Fruit fly (Drosophila melanogaster) whole organism, embryonic: ENCODE data around the gene E2f2.

Experiments
- Adf1 ChIP-seq: fragments of 200-800 bp; sonication (Bioruptor generic); IDR thresholded peaks from 2 replicates; pipeline ENCODE4 v1.3.6; 2022; ENCODE audit warnings: missing biosample characterization, missing genetic modification characterization
- CG10147 ChIP-seq: fragments of 200-800 bp; sonication (Bioruptor generic); optimal IDR thresholded peaks from 2 replicates; lab custom pipeline; 2019; ENCODE audit warnings: missing biosample characterization, mild to moderate bottlenecking, missing genetic modification characterization, moderate library complexity
- CG11456 ChIP-seq: fragments of 200-800 bp; sonication (Bioruptor generic); IDR thresholded peaks from 3 replicates; pipeline ENCODE4 v1.3.6; 2022; ENCODE audit warnings: missing biosample characterization, missing genetic modification characterization
- CG12104 ChIP-seq: fragments of 200-800 bp; sonication (Bioruptor generic); optimal IDR thresholded peaks from 3 replicates; lab custom pipeline; 2016; ENCODE audit warnings: missing biosample characterization, missing genetic modification characterization
- CG12299 ChIP-seq: fragments of 200-800 bp; sonication (Bioruptor generic); optimal IDR thresholded peaks from 2 replicates; lab custom pipeline; 2018; ENCODE audit warnings: missing biosample characterization, mild to moderate bottlenecking, missing genetic modification characterization
- CG12391 ChIP-seq: fragments of 200-800 bp; sonication (Bioruptor generic); optimal IDR thresholded peaks from 3 replicates; lab custom pipeline; 2018; ENCODE audit warnings: missing biosample characterization, mild to moderate bottlenecking, missing genetic modification characterization, moderate library complexity
- CG12769 ChIP-seq: fragments of 200-800 bp; sonication (Bioruptor generic); optimal IDR thresholded peaks from 2 replicates; lab custom pipeline; 2019; ENCODE audit warnings: missing biosample characterization, mild to moderate bottlenecking, missing genetic modification characterization, moderate library complexity
- CG14441 ChIP-seq: fragments of 200-800 bp; sonication (Bioruptor generic); IDR thresholded peaks from 2 replicates; pipeline ENCODE4 v1.3.6; 2022; ENCODE audit warnings: missing biosample characterization, missing genetic modification characterization
- CG15514 ChIP-seq: fragments of 200-800 bp; sonication (Bioruptor generic); optimal IDR thresholded peaks from 3 replicates; lab custom pipeline; 2017; ENCODE audit warnings: missing biosample characterization, missing genetic modification characterization, mild to moderate bottlenecking, moderate library complexity, missing genetic modification reagents
- CG17186 ChIP-seq: fragments of 200-800 bp; sonication (Bioruptor generic); optimal IDR thresholded peaks from 3 replicates; lab custom pipeline; 2017; ENCODE audit warnings: missing biosample characterization, missing genetic modification reagents, missing genetic modification characterization
- CG17328 ChIP-seq: fragments of 200-800 bp; sonication (Bioruptor generic); IDR thresholded peaks from 2 replicates; pipeline ENCODE4 v1.3.6; 2022; ENCODE audit warnings: missing biosample characterization, missing genetic modification characterization
- CG17912 ChIP-seq: fragments of 200-800 bp; sonication (Bioruptor generic); optimal IDR thresholded peaks from 2 replicates; lab custom pipeline; 2018; ENCODE audit warnings: missing biosample characterization, mild to moderate bottlenecking, missing genetic modification characterization
- CG1792 ChIP-seq: fragments of 200-800 bp; sonication (Bioruptor generic); optimal IDR thresholded peaks from 2 replicates; lab custom pipeline; 2016; ENCODE audit warnings: missing biosample characterization, missing genetic modification characterization
- CG31441 ChIP-seq: fragments of 200-800 bp; sonication (Bioruptor generic); IDR thresholded peaks from 2 replicates; pipeline ENCODE4 v1.3.6; 2022; ENCODE audit warnings: missing biosample characterization, missing genetic modification characterization
- CG32767 ChIP-seq: fragments of 200-800 bp; sonication (Bioruptor generic); IDR thresholded peaks from 2 replicates; pipeline ENCODE4 v1.3.6; 2022; ENCODE audit warnings: missing biosample characterization, missing genetic modification characterization
- CG3407 ChIP-seq: fragments of 200-800 bp; sonication (Bioruptor generic); optimal IDR thresholded peaks from 2 replicates; lab custom pipeline; 2018; ENCODE audit warnings: missing biosample characterization, mild to moderate bottlenecking, missing genetic modification characterization
- CG34422 ChIP-seq: fragments of 200-800 bp; sonication (Bioruptor generic); IDR thresholded peaks from 3 replicates; pipeline ENCODE4 v1.3.6; 2022; ENCODE audit warnings: missing biosample characterization, missing genetic modification characterization
- CG43689 ChIP-seq: fragments of 200-800 bp; sonication (Bioruptor generic); IDR thresholded peaks from 2 replicates; pipeline ENCODE4 v1.3.6; 2022; ENCODE audit warnings: missing biosample characterization, missing genetic modification characterization
- CG6654 ChIP-seq: fragments of 200-800 bp; sonication (Bioruptor generic); optimal IDR thresholded peaks from 2 replicates; lab custom pipeline; 2017; ENCODE audit warnings: missing biosample characterization, mild to moderate bottlenecking, missing genetic modification characterization
- CG6813 ChIP-seq: fragments of 200-800 bp; sonication (Bioruptor generic); optimal IDR thresholded peaks from 2 replicates; lab custom pipeline; 2017; ENCODE audit warnings: missing biosample characterization, missing genetic modification characterization, mild to moderate bottlenecking, moderate library complexity, missing genetic modification reagents
- CG9215 ChIP-seq: fragments of 200-800 bp; sonication (Bioruptor generic); IDR thresholded peaks from 2 replicates; pipeline ENCODE4 v1.3.6; 2022; ENCODE audit warnings: missing biosample characterization, missing genetic modification characterization
- CoRest ChIP-seq: fragments of 200-800 bp; sonication (Bioruptor generic); optimal IDR thresholded peaks from 3 replicates; lab custom pipeline; 2018; ENCODE audit warnings: missing biosample characterization, mild to moderate bottlenecking, missing genetic modification characterization, moderate library complexity
- Elba2 ChIP-seq: fragments of 200-800 bp; sonication (Bioruptor generic); optimal IDR thresholded peaks from 3 replicates; lab custom pipeline; 2016; ENCODE audit warnings: missing biosample characterization, missing genetic modification characterization
- H15 ChIP-seq: fragments of 200-800 bp; sonication (Bioruptor generic); IDR thresholded peaks from 3 replicates; pipeline ENCODE4 v1.3.6; 2022; ENCODE audit warnings: missing biosample characterization, missing genetic modification characterization
- Hr78 ChIP-seq, 2 experiments: fragments of 200-800 bp in 1 of 2; fragments of >200 bp in 1 of 2; sonication (Bioruptor generic) in 1 of 2; optimal IDR thresholded peaks; 2 replicates each; lab custom pipeline; 2017 to 2019; ENCODE audit warnings: missing biosample characterization in 2 of 2, missing genetic modification characterization in 2 of 2, mild to moderate bottlenecking in 1 of 2, moderate library complexity in 1 of 2
- MBD-R2 ChIP-seq: fragments of 200-800 bp; sonication (Bioruptor generic); IDR thresholded peaks from 2 replicates; pipeline ENCODE4 v1.3.6; 2022; ENCODE audit warnings: missing biosample characterization, missing genetic modification characterization
- Med ChIP-seq: fragments of 200-800 bp; sonication (Bioruptor generic); peaks from one replicate; lab custom pipeline; 2016; ENCODE audit warnings: missing biosample characterization, missing genetic modification characterization, mild to moderate bottlenecking, inconsistent platforms, moderate library complexity
- NC2β ChIP-seq: fragments of 200-800 bp; sonication (Bioruptor generic); optimal IDR thresholded peaks from 2 replicates; lab custom pipeline; 2016; ENCODE audit warnings: missing biosample characterization, missing genetic modification characterization
- Nf-YB ChIP-seq: fragments of 200-800 bp; sonication (Bioruptor generic); optimal IDR thresholded peaks from 3 replicates; lab custom pipeline; 2019; ENCODE audit warnings: missing biosample characterization, mild to moderate bottlenecking, missing genetic modification characterization, moderate library complexity
- Oaz ChIP-seq: fragments of 200-800 bp; sonication (Bioruptor generic); IDR thresholded peaks from 2 replicates; pipeline ENCODE4 v1.3.6; 2022; ENCODE audit warnings: missing biosample characterization, missing genetic modification characterization
- Trl ChIP-seq, 3 experiments: fragments of >200 bp in 2 of 3; fragments of 200-800 bp in 1 of 3; sonication (Bioruptor generic) in 1 of 3; optimal IDR thresholded peaks; 2 replicates in 1 of 3; 3 replicates in 2 of 3; lab custom pipeline; 2016 to 2017; ENCODE audit warnings: missing biosample characterization in 1 of 3, missing genetic modification characterization in 1 of 3
- Xrp1 ChIP-seq: fragments of 200-800 bp; sonication (Bioruptor generic); IDR thresholded peaks from 2 replicates; pipeline ENCODE4 v1.3.6; 2022; ENCODE audit warnings: missing biosample characterization, missing genetic modification characterization
- abd-A ChIP-seq: fragments of 200-800 bp; sonication (Bioruptor generic); optimal IDR thresholded peaks from 3 replicates; lab custom pipeline; 2019; ENCODE audit warnings: missing biosample characterization, mild to moderate bottlenecking, missing genetic modification characterization, moderate library complexity
- al ChIP-seq: fragments of 200-800 bp; sonication (Bioruptor generic); IDR thresholded peaks from 2 replicates; pipeline ENCODE4 v1.3.6; 2022; ENCODE audit warnings: missing biosample characterization, missing genetic modification characterization
- bsh ChIP-seq, 2 experiments: fragments of 200-800 bp; sonication (Bioruptor generic); optimal IDR thresholded peaks; 2 replicates each; lab custom pipeline; 2017 to 2018; ENCODE audit warnings: mild to moderate bottlenecking in 2 of 2, missing biosample characterization in 2 of 2, missing genetic modification characterization in 2 of 2, moderate library complexity in 1 of 2
- cad ChIP-seq: fragments of >200 bp; optimal IDR thresholded peaks from 2 replicates; lab custom pipeline; 2017; ENCODE audit warnings: missing biosample characterization, missing genetic modification characterization
- disco-r ChIP-seq: fragments of 200-800 bp; sonication (Bioruptor generic); optimal IDR thresholded peaks from 2 replicates; lab custom pipeline; 2016; ENCODE audit warnings: missing biosample characterization, missing genetic modification characterization
- emc ChIP-seq: fragments of 200-800 bp; sonication (Bioruptor generic); optimal IDR thresholded peaks from 2 replicates; lab custom pipeline; 2016; ENCODE audit warnings: missing biosample characterization, missing genetic modification characterization
- exex ChIP-seq: fragments of 200-800 bp; sonication (Bioruptor generic); optimal IDR thresholded peaks from 4 replicates; lab custom pipeline; 2018; ENCODE audit warnings: missing biosample characterization, mild to moderate bottlenecking, missing genetic modification characterization, moderate library complexity
- grau ChIP-seq: fragments of 200-800 bp; optimal IDR thresholded peaks from 3 replicates; lab custom pipeline; 2019; ENCODE audit warnings: missing biosample characterization, mild to moderate bottlenecking, missing genetic modification characterization, moderate library complexity
- mirr ChIP-seq: fragments of 200-800 bp; sonication (Bioruptor generic); optimal IDR thresholded peaks from 3 replicates; lab custom pipeline; 2018; ENCODE audit warnings: missing biosample characterization, mild to moderate bottlenecking, missing genetic modification characterization
- oc ChIP-seq: fragments of 200-800 bp; sonication (Bioruptor generic); optimal IDR thresholded peaks from 2 replicates; lab custom pipeline; 2018; ENCODE audit warnings: missing biosample characterization, mild to moderate bottlenecking, missing genetic modification characterization, moderate library complexity
- pan ChIP-seq, 4 experiments: fragments of >200 bp in 3 of 4; fragments of 200-800 bp in 1 of 4; sonication (Bioruptor generic) in 1 of 4; optimal IDR thresholded peaks in 3 of 4; IDR thresholded peaks in 1 of 4; 2 replicates each; pipeline versions ENCODE4 v1.3.6 to Lab custom; 2017 to 2022; ENCODE audit warnings: missing biosample characterization in 2 of 4, missing genetic modification characterization in 2 of 4, mixed read lengths in 1 of 4
- pnt ChIP-seq: fragments of 200-800 bp; sonication (Bioruptor generic); optimal IDR thresholded peaks from 3 replicates; lab custom pipeline; 2016; ENCODE audit warnings: missing biosample characterization, missing genetic modification characterization
- pum ChIP-seq: fragments of 200-800 bp; sonication (Bioruptor generic); optimal IDR thresholded peaks from 2 replicates; lab custom pipeline; 2016; ENCODE audit warnings: missing biosample characterization, missing genetic modification characterization
- ro ChIP-seq: fragments of 200-800 bp; sonication (Bioruptor generic); IDR thresholded peaks from 2 replicates; pipeline ENCODE4 v1.3.6; 2022; ENCODE audit warnings: missing biosample characterization, missing genetic modification characterization
- tap ChIP-seq: fragments of 200-800 bp; optimal IDR thresholded peaks from 3 replicates; lab custom pipeline; 2019; ENCODE audit warnings: missing biosample characterization, mild to moderate bottlenecking, missing genetic modification characterization, moderate library complexity
- tx ChIP-seq: fragments of 200-800 bp; sonication (Bioruptor generic); optimal IDR thresholded peaks from 2 replicates; lab custom pipeline; 2016; ENCODE audit warnings: missing biosample characterization, missing genetic modification characterization

The E2f2 gene

dm6 chr2L:21172922-21173321 lies 16.4 kb upstream of the E2f2 start, which contains the start of gene CG31627:
Gene CG31627, plus strand, starts transcription at chr2L:21173222.
- TF ChIP-seq CG12391 (no peak), CoRest (tag; lab: Kevin White, UChicago) (no peak), Hr78 (GFP tag; optimal IDR thresholded peaks at IDR 0.05; lab: Kevin White, UChicago) (no peak), abd-A (tag; lab: Kevin White, UChicago) (no peak), CG12769 (tag; lab: Kevin White, UChicago) (no peak), cad (GFP tag; lab: Kevin White, UChicago) (no peak), CG11456 (no peak), bsh (GFP tag; optimal IDR thresholded peaks at IDR 0.05; lab: Kevin White, UChicago) (no peak), Adf1 (GFP tag; lab: Robert Waterston, UW) (no peak), MBD-R2 (no peak), NC2β (GFP tag; lab: Kevin White, UChicago) (no peak), CG15514 (no peak), CG17912 (GFP tag; lab: Kevin White, UChicago) (no peak), CG3407 (no peak)

dm6 chr2L:21169863-21170262 lies 13.3 kb upstream of the E2f2 start:
- peak; percentile 83 for TF ChIP-seq exex
- no peak for TF ChIP-seq CG14441
- TF ChIP-seq H15 (GFP tag; lab: Robert Waterston, UW) = no peak

dm6 chr2L:21169160-21169624 lies 12.6 kb upstream of the E2f2 start:
- TF ChIP-seq mirr (GFP tag; lab: Kevin White, UChicago) = peak; percentile 24
- TF ChIP-seq pum (GFP tag; lab: Kevin White, UChicago) = no peak
- TF ChIP-seq CG31441 (GFP tag; lab: Robert Waterston, UW) = no peak
- no peak for TF ChIP-seq tx (GFP tag; lab: Kevin White, UChicago)
- no peak for TF ChIP-seq Nf-YB
- no peak for TF ChIP-seq emc
- peak; percentile 39 for TF ChIP-seq Med (GFP tag; lab: Kevin White, UChicago)
- TF ChIP-seq CG9215 = no peak
- TF ChIP-seq Elba2 (GFP tag; lab: Kevin White, UChicago) = peak; percentile 8
- TF ChIP-seq CG12299 (tag; lab: Kevin White, UChicago) = no peak
- TF ChIP-seq ro = no peak
- TF ChIP-seq CG6813 (GFP tag; lab: Kevin White, UChicago) = no peak
- peak; percentile 26; the same call in 1 of the 3 replicates for TF ChIP-seq CG34422 (GFP tag; lab: Robert Waterston, UW)
- TF ChIP-seq CG6654 (GFP tag; lab: Kevin White, UChicago) = no peak
- 0 out of 2 replicates have a peak, but pooled peaks have one; percentile 6 for TF ChIP-seq CG17328 (GFP tag; lab: Robert Waterston, UW)
- no peak for TF ChIP-seq Oaz (GFP tag; lab: Robert Waterston, UW)
- no peak for TF ChIP-seq Trl (optimal IDR thresholded peaks at IDR 0.05; lab: Kevin White, UChicago)
- no peak for TF ChIP-seq Trl (GFP tag; optimal IDR thresholded peaks at IDR 0.05; lab: Kevin White, UChicago)
- TF ChIP-seq Xrp1 (GFP tag; lab: Robert Waterston, UW) = peak; percentile 12; the same call in 1 of the 2 replicates
- peak; percentile 76 for TF ChIP-seq grau
- no peak for TF ChIP-seq CG43689 (GFP tag; lab: Robert Waterston, UW)
- no peak for TF ChIP-seq tap (tag; lab: Kevin White, UChicago)
- no peak for TF ChIP-seq pnt
- TF ChIP-seq CG10147 (GFP tag; lab: Kevin White, UChicago) = no peak
- no peak for TF ChIP-seq al (GFP tag; lab: Robert Waterston, UW)
- no peak for TF ChIP-seq CG12104 (GFP tag; lab: Kevin White, UChicago)
- TF ChIP-seq pan (optimal IDR thresholded peaks at IDR 0.05; lab: Kevin White, UChicago) = no peak
- TF ChIP-seq pan (GFP tag; optimal IDR thresholded peaks at IDR 0.05 in 1 of 2, IDR thresholded peaks at IDR 0.05 in 1 of 2) = no peak
- no peak for TF ChIP-seq CG17186 (GFP tag; lab: Kevin White, UChicago)
- TF ChIP-seq CG32767 (GFP tag; lab: Robert Waterston, UW) = no peak
- no peak for TF ChIP-seq CG1792 (GFP tag; lab: Kevin White, UChicago)
- no peak for TF ChIP-seq disco-r (GFP tag; lab: Kevin White, UChicago)
- no peak for TF ChIP-seq oc (tag; lab: Kevin White, UChicago)
